Worm (Caenorhabditis elegans): ENCODE measurements around the gene kcnl-4.

DNA sequence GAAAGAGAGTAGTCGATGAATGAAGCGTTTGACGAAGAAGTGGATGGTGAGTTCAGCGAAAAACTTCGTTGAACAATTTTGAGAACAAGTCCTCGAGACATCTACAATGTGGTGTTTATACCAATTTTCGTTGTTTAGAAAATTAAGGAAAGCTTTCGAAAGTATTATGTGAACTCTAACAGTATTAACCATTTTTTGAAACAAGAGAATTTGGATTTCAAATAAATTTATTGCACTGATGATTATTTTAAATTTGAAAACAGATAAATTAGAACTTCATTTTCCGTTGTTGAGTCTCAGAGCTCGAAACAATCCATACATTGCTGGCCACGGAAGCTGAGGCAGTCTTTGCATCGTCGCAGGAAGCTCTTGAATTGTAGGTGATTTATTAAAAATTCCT, 8.4 kb upstream of the kcnl-4 start, which contains the start of gene C53A5.16:
- TF ChIP-seq ztf-11 (tag; optimal IDR thresholded peaks at IDR 0.05) = no peak
- no peak for TF ChIP-seq lsy-12 (tag; optimal IDR thresholded peaks at IDR 0.05)

Measured in whole organism, L3 larva.